Fruit fly (Drosophila melanogaster) whole organism, embryonic: ENCODE measurements around the gene Rdh.

ENCODE experiments used
- Aef1 ChIP-seq: fragments of 200-800 bp; sonication (Bioruptor generic); IDR thresholded peaks from 3 replicates; pipeline ENCODE4 v1.3.6; 2022; ENCODE audit warnings: missing biosample characterization, missing genetic modification characterization
- B-H2 ChIP-seq: fragments of 200-800 bp; sonication (Bioruptor generic); optimal IDR thresholded peaks from 2 replicates; lab custom pipeline; 2018; ENCODE audit warnings: missing biosample characterization, mild to moderate bottlenecking, missing genetic modification characterization
- BtbVII ChIP-seq: fragments of 200-800 bp; sonication (Bioruptor generic); optimal IDR thresholded peaks from 3 replicates; lab custom pipeline; 2017; ENCODE audit warnings: missing biosample characterization, mild to moderate bottlenecking, missing genetic modification characterization
- CG10209 ChIP-seq: fragments of 200-800 bp; sonication (Bioruptor generic); optimal IDR thresholded peaks from 3 replicates; lab custom pipeline; 2017; ENCODE audit warnings: missing biosample characterization, mild to moderate bottlenecking, missing genetic modification characterization, missing genetic modification reagents
- CG10321 ChIP-seq: fragments of 200-800 bp; sonication (Bioruptor generic); IDR thresholded peaks from 2 replicates; pipeline ENCODE4 v1.3.6; 2022; ENCODE audit warnings: missing biosample characterization, missing genetic modification characterization
- CG12104 ChIP-seq: fragments of 200-800 bp; sonication (Bioruptor generic); optimal IDR thresholded peaks from 3 replicates; lab custom pipeline; 2016; ENCODE audit warnings: missing biosample characterization, missing genetic modification characterization
- CG1233 ChIP-seq: fragments of 200-800 bp; sonication (Bioruptor generic); optimal IDR thresholded peaks from 4 replicates; lab custom pipeline; 2018; ENCODE audit warnings: missing biosample characterization, mild to moderate bottlenecking, missing genetic modification characterization
- CG12391 ChIP-seq: fragments of 200-800 bp; sonication (Bioruptor generic); optimal IDR thresholded peaks from 3 replicates; lab custom pipeline; 2018; ENCODE audit warnings: missing biosample characterization, mild to moderate bottlenecking, missing genetic modification characterization, moderate library complexity
- CG15514 ChIP-seq: fragments of 200-800 bp; sonication (Bioruptor generic); optimal IDR thresholded peaks from 3 replicates; lab custom pipeline; 2017; ENCODE audit warnings: missing biosample characterization, missing genetic modification characterization, mild to moderate bottlenecking, moderate library complexity, missing genetic modification reagents
- CG1647 ChIP-seq: fragments of 200-800 bp; sonication (Bioruptor generic); optimal IDR thresholded peaks from 3 replicates; lab custom pipeline; 2016; ENCODE audit warnings: missing biosample characterization, missing genetic modification characterization
- CG2116 ChIP-seq: fragments of 200-800 bp; sonication (Bioruptor generic); optimal IDR thresholded peaks from 3 replicates; lab custom pipeline; 2018; ENCODE audit warnings: missing biosample characterization, mild to moderate bottlenecking, missing genetic modification characterization
- CG31224 ChIP-seq: fragments of 200-800 bp; sonication (Bioruptor generic); IDR thresholded peaks from 2 replicates; pipeline ENCODE4 v1.3.6; 2022; ENCODE audit warnings: missing biosample characterization, missing genetic modification characterization
- CG34422 ChIP-seq: fragments of 200-800 bp; sonication (Bioruptor generic); IDR thresholded peaks from 3 replicates; pipeline ENCODE4 v1.3.6; 2022; ENCODE audit warnings: missing biosample characterization, missing genetic modification characterization
- CG3838 ChIP-seq: fragments of 200-800 bp; sonication (Bioruptor generic); optimal IDR thresholded peaks from 3 replicates; lab custom pipeline; 2016; ENCODE audit warnings: missing biosample characterization, missing genetic modification characterization
- CG4707 ChIP-seq: fragments of 200-800 bp; sonication (Bioruptor generic); optimal IDR thresholded peaks from 2 replicates; lab custom pipeline; 2018; ENCODE audit warnings: missing biosample characterization, mild to moderate bottlenecking, missing genetic modification characterization, moderate library complexity
- CG6689 ChIP-seq: fragments of 200-800 bp; sonication (Bioruptor generic); IDR thresholded peaks from 2 replicates; pipeline ENCODE4 v1.3.6; 2022; ENCODE audit warnings: missing biosample characterization, missing genetic modification characterization
- CG6791 ChIP-seq: fragments of 200-800 bp; sonication (Bioruptor generic); IDR thresholded peaks from 3 replicates; pipeline ENCODE4 v1.3.6; 2022; ENCODE audit warnings: missing biosample characterization, missing genetic modification characterization; ENCODE audit not compliant: partially characterized antibody
- CG7963 ChIP-seq: fragments of 200-800 bp; sonication (Bioruptor generic); IDR thresholded peaks from 3 replicates; pipeline ENCODE4 v1.3.6; 2022; ENCODE audit warnings: missing biosample characterization, missing genetic modification characterization; ENCODE audit not compliant: partially characterized antibody
- CG8089 ChIP-seq: fragments of 200-800 bp; sonication (Bioruptor generic); optimal IDR thresholded peaks from 3 replicates; lab custom pipeline; 2016; ENCODE audit warnings: missing biosample characterization, missing genetic modification characterization
- CrebB ChIP-seq: fragments of 200-800 bp; sonication (Bioruptor generic); optimal IDR thresholded peaks from 3 replicates; lab custom pipeline; 2018; ENCODE audit warnings: missing biosample characterization, mild to moderate bottlenecking, missing genetic modification characterization
- Dbx ChIP-seq: fragments of 200-800 bp; sonication (Bioruptor generic); IDR thresholded peaks from 3 replicates; pipeline ENCODE4 v1.3.6; 2022; ENCODE audit warnings: missing biosample characterization, missing genetic modification characterization
- Drgx ChIP-seq: fragments of 200-800 bp; sonication (Bioruptor generic); IDR thresholded peaks from 2 replicates; pipeline ENCODE4 v1.3.6; 2022; ENCODE audit warnings: missing biosample characterization, missing genetic modification characterization
- H2.0 ChIP-seq: fragments of 200-800 bp; sonication (Bioruptor generic); IDR thresholded peaks from 2 replicates; pipeline ENCODE4 v1.3.6; 2022; ENCODE audit warnings: missing biosample characterization, missing genetic modification characterization
- Hand ChIP-seq: fragments of 200-800 bp; sonication (Bioruptor generic); optimal IDR thresholded peaks from 2 replicates; lab custom pipeline; 2017; ENCODE audit warnings: mild to moderate bottlenecking, missing biosample characterization, missing genetic modification reagents, missing genetic modification characterization
- Hmr ChIP-seq: fragments of 200-800 bp; sonication (Bioruptor generic); optimal IDR thresholded peaks from 3 replicates; lab custom pipeline; 2017; ENCODE audit warnings: mild to moderate bottlenecking, missing biosample characterization, missing genetic modification reagents, missing genetic modification characterization
- Hsf ChIP-seq: fragments of 200-800 bp; sonication (Bioruptor generic); optimal IDR thresholded peaks from 3 replicates; lab custom pipeline; 2016; ENCODE audit warnings: missing biosample characterization, missing genetic modification characterization
- MBD-R2 ChIP-seq: fragments of 200-800 bp; sonication (Bioruptor generic); IDR thresholded peaks from 2 replicates; pipeline ENCODE4 v1.3.6; 2022; ENCODE audit warnings: missing biosample characterization, missing genetic modification characterization
- Rx ChIP-seq: fragments of 200-800 bp; sonication (Bioruptor generic); IDR thresholded peaks from 2 replicates; pipeline ENCODE4 v1.3.6; 2022; ENCODE audit warnings: missing biosample characterization, missing genetic modification characterization
- Scr ChIP-seq: fragments of 200-800 bp; sonication (Bioruptor generic); IDR thresholded peaks from 2 replicates; pipeline ENCODE4 v1.3.6; 2022; ENCODE audit warnings: missing biosample characterization, missing genetic modification characterization; ENCODE audit not compliant: partially characterized antibody
- Xbp1 ChIP-seq: fragments of 200-800 bp; sonication (Bioruptor generic); optimal IDR thresholded peaks from 3 replicates; lab custom pipeline; 2016; ENCODE audit warnings: missing biosample characterization, mild to moderate bottlenecking, missing genetic modification characterization
- bigmax ChIP-seq: fragments of 200-800 bp; sonication (Bioruptor generic); optimal IDR thresholded peaks from 2 replicates; lab custom pipeline; 2018; ENCODE audit warnings: missing biosample characterization, mild to moderate bottlenecking, missing genetic modification characterization
- croc ChIP-seq: fragments of 200-800 bp; sonication (Bioruptor generic); conservative IDR thresholded peaks from 3 replicates; pipeline ENCODE4 v1.3.6; 2022; ENCODE audit warnings: missing biosample characterization, missing genetic modification characterization
- crp ChIP-seq, 2 experiments: fragments of 200-800 bp; sonication (Bioruptor generic); optimal IDR thresholded peaks; 2 replicates in 1 of 2; 3 replicates in 1 of 2; lab custom pipeline; 2017; ENCODE audit warnings: missing biosample characterization in 2 of 2, missing genetic modification characterization in 2 of 2, mild to moderate bottlenecking in 1 of 2, moderate library complexity in 1 of 2
- dati ChIP-seq: fragments of 200-800 bp; sonication (Bioruptor generic); IDR thresholded peaks from 2 replicates; pipeline ENCODE4 v1.3.6; 2022; ENCODE audit warnings: missing biosample characterization, missing genetic modification characterization
- dimm ChIP-seq: fragments of 200-800 bp; sonication (Bioruptor generic); IDR thresholded peaks from 2 replicates; pipeline ENCODE4 v1.3.6; 2022; ENCODE audit warnings: missing biosample characterization, missing genetic modification characterization
- fd3F ChIP-seq: fragments of 200-800 bp; sonication (Bioruptor generic); optimal IDR thresholded peaks from 2 replicates; lab custom pipeline; 2018; ENCODE audit warnings: missing biosample characterization, mild to moderate bottlenecking, missing genetic modification characterization, moderate library complexity
- fd96Cb ChIP-seq: fragments of 200-800 bp; sonication (Bioruptor generic); optimal IDR thresholded peaks from 2 replicates; lab custom pipeline; 2018; ENCODE audit warnings: missing biosample characterization, mild to moderate bottlenecking, missing genetic modification characterization, moderate library complexity
- gcm ChIP-seq: fragments of 200-800 bp; sonication (Bioruptor generic); optimal IDR thresholded peaks from 2 replicates; lab custom pipeline; 2019; ENCODE audit warnings: missing biosample characterization, mild to moderate bottlenecking, missing genetic modification characterization, moderate library complexity
- hb ChIP-seq: fragments of 200-800 bp; sonication (Bioruptor generic); IDR thresholded peaks from 3 replicates; pipeline ENCODE4 v1.3.6; 2022; ENCODE audit warnings: missing biosample characterization, missing genetic modification characterization; ENCODE audit not compliant: partially characterized antibody
- hkb ChIP-seq, 2 experiments: fragments of 200-800 bp in 1 of 2; fragments of >200 bp in 1 of 2; sonication (Bioruptor generic) in 1 of 2; IDR thresholded peaks in 1 of 2; optimal IDR thresholded peaks in 1 of 2; 2 replicates each; pipeline versions ENCODE4 v1.3.6 to Lab custom; 2017 to 2022; ENCODE audit warnings: missing biosample characterization in 1 of 2, missing genetic modification characterization in 1 of 2
- jigr1 ChIP-seq: fragments of 200-800 bp; sonication (Bioruptor generic); IDR thresholded peaks from 3 replicates; pipeline ENCODE4 v1.3.6; 2022; ENCODE audit warnings: missing biosample characterization, missing genetic modification characterization
- jumu ChIP-seq: fragments of 200-800 bp; sonication (Bioruptor generic); optimal IDR thresholded peaks from 3 replicates; lab custom pipeline; 2016; ENCODE audit warnings: missing biosample characterization, missing genetic modification characterization
- kah ChIP-seq: fragments of 200-800 bp; sonication (Bioruptor generic); optimal IDR thresholded peaks from 2 replicates; lab custom pipeline; 2018; ENCODE audit warnings: missing biosample characterization, mild to moderate bottlenecking, missing genetic modification characterization
- pb ChIP-seq: fragments of 200-800 bp; sonication (Bioruptor generic); optimal IDR thresholded peaks from 3 replicates; lab custom pipeline; 2016; ENCODE audit warnings: missing biosample characterization, missing genetic modification characterization
- repo ChIP-seq: fragments of 200-800 bp; sonication (Bioruptor generic); optimal IDR thresholded peaks from 2 replicates; lab custom pipeline; 2016; ENCODE audit warnings: missing biosample characterization, missing genetic modification characterization
- row ChIP-seq: fragments of 200-800 bp; sonication (Bioruptor generic); IDR thresholded peaks from 3 replicates; pipeline ENCODE4 v1.3.6; 2022; ENCODE audit warnings: missing biosample characterization, missing genetic modification characterization
- ttk ChIP-seq: fragments of 200-800 bp; sonication (Bioruptor generic); IDR thresholded peaks from 2 replicates; pipeline ENCODE4 v2.1.2; 2022; ENCODE audit warnings: missing biosample characterization, missing genetic modification characterization
- vnd ChIP-seq: fragments of 200-800 bp; sonication (Bioruptor generic); IDR thresholded peaks from 3 replicates; pipeline ENCODE4 v1.3.6; 2022; ENCODE audit warnings: missing biosample characterization, missing genetic modification characterization; ENCODE audit not compliant: partially characterized antibody

Rdh gene

dm6 chr3L:3811089-3811488 lies 14.2 kb upstream of the Rdh start, which contains the start of the genes CG32263 and PIG-B (continued):
- no peak for TF ChIP-seq kah
- TF ChIP-seq croc (GFP tag; lab: Robert Waterston, UW) = no peak
- TF ChIP-seq CG6791 (GFP tag; lab: Robert Waterston, UW) = peak; percentile 91
- no peak for TF ChIP-seq CG1233 (GFP tag; lab: Kevin White, UChicago)
- TF ChIP-seq Drgx (GFP tag; lab: Robert Waterston, UW) = no peak
- TF ChIP-seq ttk = no peak
- no peak for TF ChIP-seq pb
- TF ChIP-seq CG34422 (GFP tag; lab: Robert Waterston, UW) = peak; percentile 44; the same call in 1 of the 3 replicates
- TF ChIP-seq Scr (GFP tag; lab: Robert Waterston, UW) = peak; percentile 65
- no peak for TF ChIP-seq CrebB (tag; lab: Kevin White, UChicago)
- peak; percentile 42 for TF ChIP-seq CG15514 (GFP tag; lab: Kevin White, UChicago)
- TF ChIP-seq vnd (GFP tag; lab: Robert Waterston, UW) = peak; percentile 46; the same call in 1 of the 3 replicates
- no peak for TF ChIP-seq jigr1
- peak; percentile 8; the same call in 1 of the 3 replicates for TF ChIP-seq Dbx (GFP tag; lab: Robert Waterston, UW)
- TF ChIP-seq H2.0 = no peak
- TF ChIP-seq CG4707 = no peak
- TF ChIP-seq B-H2 (GFP tag; lab: Kevin White, UChicago) = peak; percentile 39
- peak; percentile 81 for TF ChIP-seq MBD-R2
- TF ChIP-seq BtbVII (GFP tag; lab: Kevin White, UChicago) = no peak
- TF ChIP-seq Hsf (GFP tag; lab: Kevin White, UChicago) = no peak
- TF ChIP-seq repo (GFP tag; lab: Kevin White, UChicago) = no peak
- TF ChIP-seq fd3F (GFP tag; lab: Kevin White, UChicago) = no peak
- peak; percentile 87 for TF ChIP-seq bigmax (GFP tag; lab: Kevin White, UChicago)
- TF ChIP-seq CG7963 (GFP tag; lab: Robert Waterston, UW) = peak; percentile 51; the same call in 2 of the 3 replicates
- no peak for TF ChIP-seq CG12104 (GFP tag; lab: Kevin White, UChicago)
- peak; percentile 20 for TF ChIP-seq Xbp1 (GFP tag; lab: Kevin White, UChicago)
- TF ChIP-seq Hand (GFP tag; lab: Kevin White, UChicago) = no peak
- TF ChIP-seq CG2116 (GFP tag; lab: Kevin White, UChicago) = peak; percentile 43
- TF ChIP-seq hkb (optimal IDR thresholded peaks at IDR 0.05; lab: Kevin White, UChicago) = peak; percentile 43
- TF ChIP-seq hkb (GFP tag; IDR thresholded peaks at IDR 0.05; lab: Robert Waterston, UW) = no peak
- peak; percentile 51; the same call in 1 of the 3 replicates for TF ChIP-seq row
- no peak for TF ChIP-seq CG10321 (GFP tag; lab: Robert Waterston, UW)

- TF ChIP-seq hb (GFP tag; lab: Robert Waterston, UW) = peak; percentile 99
- no peak for TF ChIP-seq CG1647 (GFP tag; lab: Kevin White, UChicago)
- TF ChIP-seq dati = no peak
- TF ChIP-seq gcm (GFP tag; lab: Kevin White, UChicago) = no peak
- no peak for TF ChIP-seq dimm (GFP tag; lab: Robert Waterston, UW)
- no peak for TF ChIP-seq jumu (GFP tag; lab: Kevin White, UChicago)
- peak; percentile 16 for TF ChIP-seq fd96Cb (tag; lab: Kevin White, UChicago)
- TF ChIP-seq repo (GFP tag; lab: Kevin White, UChicago) = no peak
- no peak for TF ChIP-seq CG3838 (GFP tag; lab: Kevin White, UChicago)
- TF ChIP-seq CG12391 = peak; percentile 54
- TF ChIP-seq CG7963 (GFP tag; lab: Robert Waterston, UW) = peak; percentile 100
- TF ChIP-seq Rx (GFP tag; lab: Robert Waterston, UW) = no peak
- no peak for TF ChIP-seq Hmr
- peak; percentile 29; the same call in 1 of the 2 replicates for TF ChIP-seq CG6689 (GFP tag; lab: Robert Waterston, UW)
- TF ChIP-seq CG8089 = no peak
- TF ChIP-seq Aef1 (GFP tag; lab: Robert Waterston, UW) = no peak
- TF ChIP-seq crp (GFP tag; optimal IDR thresholded peaks at IDR 0.05; lab: Kevin White, UChicago) = peak; percentile 6 to 82
- TF ChIP-seq CG31224 (GFP tag; lab: Robert Waterston, UW) = no peak
- peak; percentile 6 for TF ChIP-seq CG10209 (GFP tag; lab: Kevin White, UChicago)
Measured at dm6 chr3L:3814010-3814833, 11.0 kb upstream of the Rdh start, which contains the start of gene Scsalpha1. TSS of gene Scsalpha1 (plus strand) at chr3L:3814211.
